Worm (Caenorhabditis elegans) whole organism, late embryonic: ENCODE measurements around the gene F35A5.5.

Experiments
- hlh-13 ChIP-seq: fragments of 200-800 bp; sonication (Bioruptor generic); optimal IDR thresholded peaks from 2 replicates; lab custom pipeline; 2018; ENCODE audit warnings: mild to moderate bottlenecking, missing genetic modification characterization, missing compliant biosample characterization
- nfya-1 ChIP-seq: sonication (generic microtip); optimal IDR thresholded peaks from 2 replicates; lab custom pipeline; 2017; ENCODE audit warnings: missing genetic modification characterization, mild to moderate bottlenecking, missing compliant biosample characterization, antibody characterized with exemption, moderate library complexity
- nhr-11 ChIP-seq: fragments of 150-350 bp; optimal IDR thresholded peaks from 2 replicates; lab custom pipeline; 2014; ENCODE audit warnings: missing biosample characterization, missing genetic modification characterization
- pag-3 ChIP-seq: sonication (generic microtip); optimal IDR thresholded peaks from 2 replicates; lab custom pipeline; 2016; ENCODE audit warnings: missing compliant biosample characterization, missing genetic modification characterization, borderline replicate concordance
- unc-55 ChIP-seq: sonication (generic microtip); optimal IDR thresholded peaks from 2 replicates; lab custom pipeline; 2017; ENCODE audit warnings: missing biosample characterization, missing genetic modification reagents, missing genetic modification characterization
- ztf-16 ChIP-seq: sonication (generic microtip); optimal IDR thresholded peaks from 2 replicates; lab custom pipeline; 2017; ENCODE audit warnings: missing genetic modification characterization, missing compliant biosample characterization

- TF ChIP-seq unc-55 (GFP tag; lab: Kevin White, UChicago) (no peak), hlh-13 (GFP tag; lab: Kevin White, UChicago) (no peak), ztf-16 (tag; lab: Kevin White, UChicago) (no peak), nhr-11 (tag; lab: Kevin White, UChicago) (no peak), pag-3 (tag; lab: Kevin White, UChicago) (no peak), nfya-1 (tag; lab: Kevin White, UChicago) (no peak)
These were observed 36.2 kb downstream of the F35A5.5 start, which contains the start of gene T14G12.6 for ce11 chrX:3759345-3759744.
